Fruit fly (Drosophila melanogaster): ENCODE data around the gene Hmx.

DNA sequence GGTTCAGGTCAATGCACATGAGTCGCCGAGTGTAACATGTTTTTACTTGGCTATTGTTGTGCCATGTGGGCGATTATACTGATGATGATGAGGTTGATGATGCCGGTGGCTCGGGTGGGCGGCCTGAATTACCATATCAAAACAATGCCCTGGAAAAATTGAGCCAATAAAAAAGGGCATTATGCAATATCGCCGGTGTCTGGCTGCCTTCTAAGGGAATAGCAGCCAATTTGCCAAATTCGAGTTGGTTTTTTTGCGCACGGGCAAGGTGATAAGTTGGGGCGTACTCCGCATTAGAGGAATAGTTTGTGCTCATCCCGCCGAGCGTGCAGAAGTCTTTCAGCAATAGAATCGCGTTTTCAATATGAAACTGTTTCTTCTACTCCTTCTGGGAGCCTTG is 50.3 kb downstream of the Hmx start, which contains the start of gene CG14329:
- TF ChIP-seq ttk (optimal IDR thresholded peaks at IDR 0.05) (no peak), psq (optimal IDR thresholded peaks at IDR 0.05) (no peak), Myc (optimal IDR thresholded peaks at IDR 0.05) (no peak), insv (optimal IDR thresholded peaks at IDR 0.05) (no peak), Sin3A (optimal IDR thresholded peaks at IDR 0.05) (no peak)

All from Kc167 (cell line).